Fruit fly (Drosophila melanogaster) whole organism, embryonic: ENCODE results near the gene CG15880.

Experiments
- CG10147 ChIP-seq: fragments of 200-800 bp; sonication (Bioruptor generic); optimal IDR thresholded peaks from 2 replicates; lab custom pipeline; 2019; ENCODE audit warnings: missing biosample characterization, mild to moderate bottlenecking, missing genetic modification characterization, moderate library complexity
- CG12236 ChIP-seq: fragments of 200-800 bp; sonication (Bioruptor generic); optimal IDR thresholded peaks from 2 replicates; lab custom pipeline; 2016; ENCODE audit warnings: missing biosample characterization, missing genetic modification characterization
- CG17361 ChIP-seq: fragments of 200-800 bp; sonication (Bioruptor generic); IDR thresholded peaks from 3 replicates; pipeline ENCODE4 v1.3.6; 2022; ENCODE audit warnings: missing biosample characterization, missing genetic modification characterization
- CG17829 ChIP-seq: fragments of 200-800 bp; optimal IDR thresholded peaks from 2 replicates; lab custom pipeline; 2019; ENCODE audit warnings: missing biosample characterization, mild to moderate bottlenecking, missing genetic modification characterization, moderate library complexity
- CG17912 ChIP-seq: fragments of 200-800 bp; sonication (Bioruptor generic); optimal IDR thresholded peaks from 2 replicates; lab custom pipeline; 2018; ENCODE audit warnings: missing biosample characterization, mild to moderate bottlenecking, missing genetic modification characterization
- CG1792 ChIP-seq: fragments of 200-800 bp; sonication (Bioruptor generic); optimal IDR thresholded peaks from 2 replicates; lab custom pipeline; 2016; ENCODE audit warnings: missing biosample characterization, missing genetic modification characterization
- CG2116 ChIP-seq: fragments of 200-800 bp; sonication (Bioruptor generic); optimal IDR thresholded peaks from 3 replicates; lab custom pipeline; 2018; ENCODE audit warnings: missing biosample characterization, mild to moderate bottlenecking, missing genetic modification characterization
- CG2202 ChIP-seq: fragments of 200-800 bp; sonication (Bioruptor generic); optimal IDR thresholded peaks from 2 replicates; lab custom pipeline; 2018; ENCODE audit warnings: missing biosample characterization, mild to moderate bottlenecking, missing genetic modification characterization
- CG2875 ChIP-seq: fragments of 200-800 bp; sonication (Bioruptor generic); optimal IDR thresholded peaks from 2 replicates; lab custom pipeline; 2017; ENCODE audit warnings: missing biosample characterization, mild to moderate bottlenecking, missing genetic modification characterization, missing genetic modification reagents
- CG3065 ChIP-seq: fragments of 200-800 bp; sonication (Bioruptor generic); optimal IDR thresholded peaks from 2 replicates; lab custom pipeline; 2016; ENCODE audit warnings: missing biosample characterization, missing genetic modification characterization
- CG32532 ChIP-seq: fragments of 200-800 bp; sonication (Bioruptor generic); IDR thresholded peaks from 2 replicates; pipeline ENCODE4 v1.3.6; 2022; ENCODE audit warnings: missing biosample characterization, missing genetic modification characterization
- CG4282 ChIP-seq: fragments of 200-800 bp; sonication (Bioruptor generic); optimal IDR thresholded peaks from 2 replicates; lab custom pipeline; 2016; ENCODE audit warnings: missing biosample characterization, missing genetic modification characterization
- CG4617 ChIP-seq: fragments of 200-800 bp; sonication (Bioruptor generic); optimal IDR thresholded peaks from 3 replicates; lab custom pipeline; 2016; ENCODE audit warnings: missing biosample characterization, missing genetic modification characterization, borderline replicate concordance
- CG5245 ChIP-seq: fragments of 200-800 bp; sonication (Bioruptor generic); optimal IDR thresholded peaks from 3 replicates; lab custom pipeline; 2016; ENCODE audit warnings: missing biosample characterization, missing genetic modification characterization
- CG8089 ChIP-seq: fragments of 200-800 bp; sonication (Bioruptor generic); optimal IDR thresholded peaks from 3 replicates; lab custom pipeline; 2016; ENCODE audit warnings: missing biosample characterization, missing genetic modification characterization
- CG9609 ChIP-seq: fragments of 200-800 bp; sonication (Bioruptor generic); optimal IDR thresholded peaks from 3 replicates; lab custom pipeline; 2016; ENCODE audit warnings: missing biosample characterization, missing genetic modification characterization
- Dek ChIP-seq: fragments of 200-800 bp; sonication (Bioruptor generic); optimal IDR thresholded peaks from 3 replicates; lab custom pipeline; 2019; ENCODE audit warnings: missing biosample characterization, mild to moderate bottlenecking, missing genetic modification characterization, moderate library complexity
- Ets65A ChIP-seq: fragments of 200-800 bp; sonication (Bioruptor generic); peaks from one replicate; lab custom pipeline; 2016; ENCODE audit warnings: missing biosample characterization, missing genetic modification characterization
- H2.0 ChIP-seq: fragments of 200-800 bp; sonication (Bioruptor generic); IDR thresholded peaks from 2 replicates; pipeline ENCODE4 v1.3.6; 2022; ENCODE audit warnings: missing biosample characterization, missing genetic modification characterization
- Hr78 ChIP-seq, 2 experiments: fragments of 200-800 bp in 1 of 2; fragments of >200 bp in 1 of 2; sonication (Bioruptor generic) in 1 of 2; optimal IDR thresholded peaks; 2 replicates each; lab custom pipeline; 2017 to 2019; ENCODE audit warnings: missing biosample characterization in 2 of 2, missing genetic modification characterization in 2 of 2, mild to moderate bottlenecking in 1 of 2, moderate library complexity in 1 of 2
- MBD-R2 ChIP-seq: fragments of 200-800 bp; sonication (Bioruptor generic); IDR thresholded peaks from 2 replicates; pipeline ENCODE4 v1.3.6; 2022; ENCODE audit warnings: missing biosample characterization, missing genetic modification characterization
- MTF-1 ChIP-seq: fragments of 200-800 bp; sonication (Bioruptor generic); optimal IDR thresholded peaks from 2 replicates; lab custom pipeline; 2018; ENCODE audit warnings: missing biosample characterization, mild to moderate bottlenecking, missing genetic modification characterization, borderline replicate concordance
- NfI ChIP-seq: fragments of 200-800 bp; sonication (Bioruptor generic); optimal IDR thresholded peaks from 3 replicates; lab custom pipeline; 2018; ENCODE audit warnings: missing biosample characterization, mild to moderate bottlenecking, missing genetic modification characterization, moderate library complexity
- Pdp1 ChIP-seq, 2 experiments: fragments of 200-800 bp; sonication (Bioruptor generic); optimal IDR thresholded peaks; 3 replicates each; lab custom pipeline; 2016; ENCODE audit warnings: missing biosample characterization in 2 of 2, missing genetic modification characterization in 2 of 2, mild to moderate bottlenecking in 1 of 2, moderate library complexity in 1 of 2
- Sox102F ChIP-seq: fragments of 200-800 bp; sonication (Bioruptor generic); optimal IDR thresholded peaks from 2 replicates; lab custom pipeline; 2018; ENCODE audit warnings: missing biosample characterization, mild to moderate bottlenecking, missing genetic modification characterization, moderate library complexity
- Sry-β ChIP-seq: fragments of 200-800 bp; sonication (Bioruptor generic); optimal IDR thresholded peaks from 2 replicates; lab custom pipeline; 2018; ENCODE audit warnings: missing biosample characterization, mild to moderate bottlenecking, missing genetic modification characterization, moderate library complexity
- Trl ChIP-seq, 3 experiments: fragments of >200 bp in 2 of 3; fragments of 200-800 bp in 1 of 3; sonication (Bioruptor generic) in 1 of 3; optimal IDR thresholded peaks; 2 replicates in 1 of 3; 3 replicates in 2 of 3; lab custom pipeline; 2016 to 2017; ENCODE audit warnings: missing biosample characterization in 1 of 3, missing genetic modification characterization in 1 of 3
- bbx ChIP-seq: fragments of 200-800 bp; sonication (Bioruptor generic); IDR thresholded peaks from 2 replicates; pipeline ENCODE4 v1.3.6; 2022; ENCODE audit warnings: missing biosample characterization, missing genetic modification characterization; ENCODE audit not compliant: partially characterized antibody
- caup ChIP-seq: fragments of 200-800 bp; sonication (Bioruptor generic); optimal IDR thresholded peaks from 3 replicates; lab custom pipeline; 2017; ENCODE audit warnings: missing biosample characterization, mild to moderate bottlenecking, missing genetic modification characterization, moderate library complexity; ENCODE audit not compliant: severe bottlenecking
- cg ChIP-seq: fragments of 200-800 bp; sonication (Bioruptor generic); optimal IDR thresholded peaks from 3 replicates; lab custom pipeline; 2019; ENCODE audit warnings: missing biosample characterization, mild to moderate bottlenecking, missing genetic modification characterization, moderate library complexity
- chinmo ChIP-seq: fragments of 200-800 bp; sonication (Bioruptor generic); IDR thresholded peaks from 4 replicates; pipeline ENCODE4 v1.3.6; 2022; ENCODE audit warnings: missing biosample characterization, missing genetic modification characterization; ENCODE audit not compliant: partially characterized antibody
- chm ChIP-seq: fragments of 200-800 bp; sonication (Bioruptor generic); IDR thresholded peaks from 2 replicates; pipeline ENCODE4 v1.3.6; 2022; ENCODE audit warnings: missing biosample characterization, missing genetic modification characterization
- cwo ChIP-seq: fragments of 200-800 bp; sonication (Bioruptor generic); optimal IDR thresholded peaks from 3 replicates; lab custom pipeline; 2017; ENCODE audit warnings: missing biosample characterization, missing genetic modification characterization, mild to moderate bottlenecking, moderate library complexity, missing genetic modification reagents
- da ChIP-seq: fragments of 200-800 bp; sonication (Bioruptor generic); optimal IDR thresholded peaks from 2 replicates; lab custom pipeline; 2016; ENCODE audit warnings: missing biosample characterization, missing genetic modification characterization
- dm ChIP-seq: fragments of 200-800 bp; sonication (Bioruptor generic); optimal IDR thresholded peaks from 3 replicates; lab custom pipeline; 2016; ENCODE audit warnings: missing biosample characterization, missing genetic modification characterization
- dmrt11E ChIP-seq: fragments of 200-800 bp; sonication (Bioruptor generic); optimal IDR thresholded peaks from 3 replicates; lab custom pipeline; 2018; ENCODE audit warnings: missing biosample characterization, mild to moderate bottlenecking, missing genetic modification characterization, moderate library complexity
- gcm ChIP-seq: fragments of 200-800 bp; sonication (Bioruptor generic); optimal IDR thresholded peaks from 2 replicates; lab custom pipeline; 2019; ENCODE audit warnings: missing biosample characterization, mild to moderate bottlenecking, missing genetic modification characterization, moderate library complexity
- gfzf ChIP-seq: fragments of 200-800 bp; sonication (Bioruptor generic); optimal IDR thresholded peaks from 2 replicates; lab custom pipeline; 2016; ENCODE audit warnings: missing biosample characterization, mild to moderate bottlenecking, missing genetic modification characterization, moderate library complexity
- mirr ChIP-seq: fragments of 200-800 bp; sonication (Bioruptor generic); optimal IDR thresholded peaks from 3 replicates; lab custom pipeline; 2018; ENCODE audit warnings: missing biosample characterization, mild to moderate bottlenecking, missing genetic modification characterization
- nmo ChIP-seq: fragments of 200-800 bp; sonication (Bioruptor generic); optimal IDR thresholded peaks from 2 replicates; lab custom pipeline; 2018; ENCODE audit warnings: missing biosample characterization, mild to moderate bottlenecking, missing genetic modification characterization, moderate library complexity
- p53 ChIP-seq: fragments of 200-800 bp; sonication (Bioruptor generic); optimal IDR thresholded peaks from 2 replicates; lab custom pipeline; 2016; ENCODE audit warnings: missing biosample characterization, missing genetic modification characterization
- pan ChIP-seq, 4 experiments: fragments of >200 bp in 3 of 4; fragments of 200-800 bp in 1 of 4; sonication (Bioruptor generic) in 1 of 4; optimal IDR thresholded peaks in 3 of 4; IDR thresholded peaks in 1 of 4; 2 replicates each; pipeline versions ENCODE4 v1.3.6 to Lab custom; 2017 to 2022; ENCODE audit warnings: missing biosample characterization in 2 of 4, missing genetic modification characterization in 2 of 4, mixed read lengths in 1 of 4
- scrt ChIP-seq: fragments of 200-800 bp; sonication (Bioruptor generic); optimal IDR thresholded peaks from 2 replicates; lab custom pipeline; 2018; ENCODE audit warnings: missing biosample characterization, mild to moderate bottlenecking, missing genetic modification characterization, moderate library complexity
- sna ChIP-seq: fragments of 200-800 bp; sonication (Bioruptor generic); IDR thresholded peaks from 2 replicates; pipeline ENCODE4 v1.3.6; 2022; ENCODE audit warnings: missing biosample characterization, missing genetic modification characterization; ENCODE audit not compliant: partially characterized antibody
- sug ChIP-seq: fragments of 200-800 bp; optimal IDR thresholded peaks from 2 replicates; lab custom pipeline; 2019; ENCODE audit warnings: missing biosample characterization, mild to moderate bottlenecking, missing genetic modification characterization, moderate library complexity
- tgo ChIP-seq: fragments of 200-800 bp; sonication (Bioruptor generic); IDR thresholded peaks from 3 replicates; pipeline ENCODE4 v1.3.6; 2022; ENCODE audit warnings: missing biosample characterization, missing genetic modification characterization
- toy ChIP-seq: fragments of 200-800 bp; sonication (Bioruptor generic); IDR thresholded peaks from 2 replicates; pipeline ENCODE4 v1.3.6; 2022; ENCODE audit warnings: missing biosample characterization, missing genetic modification characterization

Gene CG15880

DNA sequence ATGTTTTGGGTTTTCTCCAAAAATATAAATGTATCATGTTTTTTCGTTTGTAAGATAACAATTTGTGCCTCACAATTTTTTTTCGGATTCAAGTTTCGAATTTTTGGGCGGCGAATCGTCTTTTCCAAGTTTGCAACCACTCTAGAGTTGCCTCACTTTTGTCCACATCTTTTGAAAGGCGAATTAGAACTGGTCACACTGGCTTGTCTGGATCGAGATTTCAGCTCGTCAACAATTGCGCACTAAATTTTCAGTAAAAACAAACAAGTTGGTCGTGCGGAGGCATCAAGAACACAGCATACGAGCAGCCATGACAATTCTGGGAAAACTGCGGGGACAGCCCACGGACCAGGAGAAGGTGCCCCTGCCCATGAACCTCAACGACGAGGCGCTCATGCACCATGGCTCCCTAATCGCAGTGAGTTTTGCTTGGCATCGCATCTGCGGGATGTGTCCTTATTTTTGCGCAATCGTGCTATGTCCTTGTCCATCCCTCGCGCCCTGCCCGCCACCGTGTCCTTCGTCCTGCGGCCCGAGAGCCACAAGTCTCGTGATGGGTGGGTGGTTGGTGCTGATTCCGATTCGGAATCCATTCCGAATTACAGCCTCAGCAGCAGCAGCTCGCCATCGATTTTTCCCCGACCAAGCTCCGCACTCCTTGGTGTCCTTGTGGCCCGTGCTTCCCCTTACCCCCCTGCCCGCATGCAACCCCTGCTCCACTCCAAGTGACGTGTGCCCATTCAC is 3.7 kb upstream of the CG15880 start, which contains the start of gene CG3662 (continued):
- TF ChIP-seq Sox102F (GFP tag; lab: Kevin White, UChicago) = no peak
- TF ChIP-seq CG2875 (GFP tag; lab: Kevin White, UChicago) = no peak
- TF ChIP-seq Trl (optimal IDR thresholded peaks at IDR 0.05; lab: Kevin White, UChicago) = no peak
- no peak for TF ChIP-seq Trl (GFP tag; optimal IDR thresholded peaks at IDR 0.05; lab: Kevin White, UChicago)
- TF ChIP-seq scrt (GFP tag; lab: Kevin White, UChicago) = peak; percentile 7
- no peak for TF ChIP-seq CG9609
- peak; percentile 65 for TF ChIP-seq CG2116
- TF ChIP-seq Sry-β (GFP tag; lab: Kevin White, UChicago) = no peak
- no peak for TF ChIP-seq da (GFP tag; lab: Kevin White, UChicago)
- TF ChIP-seq Dek = peak; percentile 34
- TF ChIP-seq toy (GFP tag; lab: Robert Waterston, UW) = no peak
- no peak for TF ChIP-seq H2.0
- peak; percentile 87 for TF ChIP-seq CG4617 (GFP tag; lab: Kevin White, UChicago)
- no peak for TF ChIP-seq dm (GFP tag; lab: Kevin White, UChicago)
- TF ChIP-seq MBD-R2 (GFP tag; lab: Robert Waterston, UW) = peak; percentile 69
- no peak for TF ChIP-seq CG12236 (GFP tag; lab: Kevin White, UChicago)
- TF ChIP-seq CG10147 (GFP tag; lab: Kevin White, UChicago) = peak; percentile 1
- TF ChIP-seq cwo (GFP tag; lab: Kevin White, UChicago) = peak; percentile 67
- no peak for TF ChIP-seq CG2202 (tag; lab: Kevin White, UChicago)
- no peak for TF ChIP-seq CG17361 (GFP tag; lab: Robert Waterston, UW)
- 0 out of 4 replicates have a peak, but pooled peaks have one; percentile 27 for TF ChIP-seq chinmo (GFP tag; lab: Robert Waterston, UW)
- no peak for TF ChIP-seq mirr (GFP tag; lab: Kevin White, UChicago)
- peak; percentile 7 for TF ChIP-seq CG17829 (tag; lab: Kevin White, UChicago)
- TF ChIP-seq Pdp1 (GFP tag; optimal IDR thresholded peaks at IDR 0.05; lab: Kevin White, UChicago) = peak in 1 of 2 experiments; percentile 44
- TF ChIP-seq Hr78 (GFP tag; optimal IDR thresholded peaks at IDR 0.05; lab: Kevin White, UChicago) = no peak
- 0 out of 2 replicates have a peak, but pooled peaks have one; percentile 46 for TF ChIP-seq chm (GFP tag; lab: Robert Waterston, UW)
- no peak for TF ChIP-seq CG1792 (GFP tag; lab: Kevin White, UChicago)
- no peak for TF ChIP-seq CG5245 (GFP tag; lab: Kevin White, UChicago)
- TF ChIP-seq cg = no peak
- TF ChIP-seq nmo (GFP tag; lab: Kevin White, UChicago) = peak; percentile 17
- TF ChIP-seq caup = peak; percentile 18
- peak; percentile 9 for TF ChIP-seq MTF-1 (GFP tag; lab: Kevin White, UChicago)
- no peak for TF ChIP-seq CG17912 (GFP tag; lab: Kevin White, UChicago)
- no peak for TF ChIP-seq CG8089 (GFP tag; lab: Kevin White, UChicago)
- TF ChIP-seq CG32532 = no peak
- peak; percentile 33; the same call in 1 of the 2 replicates for TF ChIP-seq bbx (GFP tag; lab: Robert Waterston, UW)
- peak; percentile 97 for TF ChIP-seq gfzf (GFP tag; lab: Kevin White, UChicago)
- no peak for TF ChIP-seq pan (optimal IDR thresholded peaks at IDR 0.05; lab: Kevin White, UChicago)
- TF ChIP-seq pan (GFP tag; optimal IDR thresholded peaks at IDR 0.05 in 1 of 2, IDR thresholded peaks at IDR 0.05 in 1 of 2) = peak in 1 of 2 experiments; percentile 25
- TF ChIP-seq NfI (GFP tag; lab: Kevin White, UChicago) = peak; percentile 8
- no peak for TF ChIP-seq sna (GFP tag; lab: Robert Waterston, UW)
- peak; percentile 11 for TF ChIP-seq p53 (GFP tag; lab: Kevin White, UChicago)
- no peak for TF ChIP-seq CG4282 (GFP tag; lab: Kevin White, UChicago)
- no peak for TF ChIP-seq CG3065 (GFP tag; lab: Kevin White, UChicago)
- TF ChIP-seq Ets65A (GFP tag; lab: Kevin White, UChicago) = no peak
- peak; percentile 36 for TF ChIP-seq sug (tag; lab: Kevin White, UChicago)
- TF ChIP-seq gcm (GFP tag; lab: Kevin White, UChicago) = no peak
- TF ChIP-seq tgo (GFP tag; lab: Robert Waterston, UW) = no peak
- TF ChIP-seq dmrt11E = no peak
